Worm (Caenorhabditis elegans) whole organism, L3 larva: Measurements from ENCODE around the gene math-39.

ENCODE experiments used
- lin-39 ChIP-seq: fragments of 150-350 bp; optimal IDR thresholded peaks from 2 replicates; lab custom pipeline; 2018; ENCODE audit warnings: missing biosample characterization, missing genetic modification reagents, missing genetic modification characterization
- nhr-76 ChIP-seq: fragments of 150-350 bp; sonication (generic microtip); optimal IDR thresholded peaks from 5 replicates; lab custom pipeline; 2014; ENCODE audit warnings: missing biosample characterization, missing genetic modification characterization

DNA sequence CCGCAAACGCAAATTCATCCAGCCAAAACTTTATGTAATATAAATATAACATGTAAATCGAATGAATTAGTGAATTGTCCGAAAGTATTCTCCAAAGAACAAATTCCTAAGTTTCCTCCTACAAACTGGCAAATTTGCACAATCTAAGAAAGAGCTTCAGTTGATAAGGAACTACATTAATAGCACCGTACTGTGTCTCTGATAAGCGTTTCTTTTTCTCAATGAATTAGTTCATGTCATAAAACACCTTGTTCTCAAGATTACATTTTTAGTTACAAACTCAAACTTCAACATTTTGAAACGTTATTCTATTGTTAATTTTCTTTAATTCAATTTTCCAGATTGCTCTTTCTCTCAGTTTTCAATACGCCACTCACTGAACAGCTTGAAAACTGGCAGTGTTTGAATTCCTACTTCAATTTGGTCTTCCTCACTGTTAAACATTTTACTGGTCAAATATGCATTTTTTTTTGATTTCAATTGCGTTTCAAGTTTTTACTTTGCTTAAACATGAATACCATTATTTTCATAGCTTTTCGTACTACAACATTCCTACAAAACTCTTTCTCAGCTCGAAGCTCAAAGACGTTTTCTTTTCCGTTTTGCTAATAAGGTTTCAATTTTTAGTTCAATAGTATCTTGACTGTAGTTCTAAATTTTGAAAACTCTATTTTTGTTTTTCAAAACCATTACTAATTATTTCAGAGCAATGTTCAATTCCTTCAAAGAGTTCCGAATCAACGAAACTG lies 33.7 kb downstream of the math-39 start, which contains the start of gene math-15:
- TF ChIP-seq nhr-76 (tag; lab: Kevin White, UChicago): no peak
- no peak for TF ChIP-seq lin-39 (tag; lab: Kevin White, UChicago)
